Fruit fly (Drosophila melanogaster) whole organism, prepupa: ENCODE data around the gene CG2924.

Source experiments
- Blimp-1 ChIP-seq: fragments of 200-800 bp; sonication (Bioruptor generic); optimal IDR thresholded peaks from 3 replicates; lab custom pipeline; 2017; ENCODE audit warnings: missing biosample characterization, missing genetic modification characterization, mild to moderate bottlenecking, moderate library complexity, missing genetic modification reagents
- CG10669 ChIP-seq: fragments of 200-800 bp; sonication (Bioruptor generic); optimal IDR thresholded peaks from 3 replicates; lab custom pipeline; 2018; ENCODE audit warnings: missing biosample characterization, mild to moderate bottlenecking, missing genetic modification characterization, moderate library complexity
- CG11762 ChIP-seq: fragments of 200-800 bp; sonication (Bioruptor generic); optimal IDR thresholded peaks from 3 replicates; lab custom pipeline; 2016; ENCODE audit warnings: missing biosample characterization, missing genetic modification characterization; ENCODE audit not compliant: insufficient read depth
- CG1621 ChIP-seq: fragments of 200-800 bp; sonication (Bioruptor generic); optimal IDR thresholded peaks from 3 replicates; lab custom pipeline; 2018; ENCODE audit warnings: missing biosample characterization, mild to moderate bottlenecking, missing genetic modification characterization
- CG16779 ChIP-seq: fragments of 200-800 bp; sonication (Bioruptor generic); optimal IDR thresholded peaks from 3 replicates; lab custom pipeline; 2017; ENCODE audit warnings: missing biosample characterization, mild to moderate bottlenecking, missing genetic modification characterization
- CG32006 ChIP-seq: fragments of 200-800 bp; sonication (Bioruptor generic); optimal IDR thresholded peaks from 3 replicates; lab custom pipeline; 2017; ENCODE audit warnings: missing biosample characterization, mild to moderate bottlenecking, missing genetic modification characterization
- CG3919 ChIP-seq: fragments of 200-800 bp; sonication (Bioruptor generic); optimal IDR thresholded peaks from 3 replicates; lab custom pipeline; 2016; ENCODE audit warnings: missing biosample characterization, missing genetic modification characterization
- CG4318 ChIP-seq: fragments of 200-800 bp; sonication (Bioruptor generic); optimal IDR thresholded peaks from 3 replicates; lab custom pipeline; 2017; ENCODE audit warnings: missing biosample characterization, mild to moderate bottlenecking, missing genetic modification characterization
- CG6163 ChIP-seq: fragments of 200-800 bp; sonication (Bioruptor generic); IDR thresholded peaks from 3 replicates; pipeline ENCODE4 v1.3.6; 2022; ENCODE audit warnings: missing biosample characterization, missing genetic modification characterization
- CG6276 ChIP-seq: fragments of 200-800 bp; sonication (Bioruptor generic); optimal IDR thresholded peaks from 2 replicates; lab custom pipeline; 2017; ENCODE audit warnings: missing biosample characterization, mild to moderate bottlenecking, missing genetic modification characterization
- CG6792 ChIP-seq: fragments of 200-800 bp; sonication (Bioruptor generic); optimal IDR thresholded peaks from 3 replicates; lab custom pipeline; 2016; ENCODE audit warnings: missing biosample characterization, missing genetic modification characterization
- CG6808 ChIP-seq: fragments of 200-800 bp; sonication (Bioruptor generic); optimal IDR thresholded peaks from 3 replicates; lab custom pipeline; 2017; ENCODE audit warnings: missing biosample characterization, missing genetic modification characterization, mild to moderate bottlenecking, moderate library complexity, missing genetic modification reagents
- CG7368 ChIP-seq: fragments of 200-800 bp; sonication (Bioruptor generic); optimal IDR thresholded peaks from 3 replicates; lab custom pipeline; 2016; ENCODE audit warnings: missing biosample characterization, missing genetic modification characterization
- CG8319 ChIP-seq: fragments of 200-800 bp; sonication (Bioruptor generic); optimal IDR thresholded peaks from 3 replicates; lab custom pipeline; 2016; ENCODE audit warnings: missing biosample characterization, missing genetic modification characterization
- CG9139 ChIP-seq: fragments of 200-800 bp; sonication (Bioruptor generic); optimal IDR thresholded peaks from 3 replicates; lab custom pipeline; 2017; ENCODE audit warnings: missing biosample characterization, mild to moderate bottlenecking, missing genetic modification characterization
- Eip75B ChIP-seq: fragments of 200-800 bp; sonication (Bioruptor generic); optimal IDR thresholded peaks from 3 replicates; lab custom pipeline; 2016; ENCODE audit warnings: missing biosample characterization, missing genetic modification characterization
- Eip78C ChIP-seq: fragments of 200-800 bp; sonication (Bioruptor generic); peaks from one replicate; lab custom pipeline; 2016; ENCODE audit warnings: missing biosample characterization, missing genetic modification characterization
- Eip93F ChIP-seq: fragments of 200-800 bp; sonication (Bioruptor generic); optimal IDR thresholded peaks from 2 replicates; lab custom pipeline; 2016; ENCODE audit warnings: missing biosample characterization, mild to moderate bottlenecking, missing genetic modification characterization
- Ets21C ChIP-seq: fragments of 200-800 bp; sonication (Bioruptor generic); optimal IDR thresholded peaks from 3 replicates; lab custom pipeline; 2016; ENCODE audit warnings: missing biosample characterization, missing genetic modification characterization
- Ets96B ChIP-seq: fragments of 200-800 bp; optimal IDR thresholded peaks from 2 replicates; lab custom pipeline; 2019; ENCODE audit warnings: missing biosample characterization, mild to moderate bottlenecking, missing genetic modification characterization, moderate library complexity
- Gug ChIP-seq: fragments of 200-800 bp; sonication (Bioruptor generic); IDR thresholded peaks from 2 replicates; pipeline ENCODE4 v1.3.6; 2022; ENCODE audit warnings: missing biosample characterization, missing genetic modification characterization
- Hr38 ChIP-seq: sonication (Bioruptor generic); optimal IDR thresholded peaks from 2 replicates; lab custom pipeline; 2016; ENCODE audit warnings: missing biosample characterization, missing genetic modification characterization
- Lpt ChIP-seq: fragments of 200-800 bp; sonication (Bioruptor generic); optimal IDR thresholded peaks from 3 replicates; lab custom pipeline; 2016; ENCODE audit warnings: missing biosample characterization, missing genetic modification characterization
- OdsH ChIP-seq: fragments of 200-800 bp; sonication (Bioruptor generic); optimal IDR thresholded peaks from 3 replicates; lab custom pipeline; 2016; ENCODE audit warnings: missing biosample characterization, missing genetic modification characterization
- Smox ChIP-seq: fragments of 200-800 bp; sonication (Bioruptor generic); optimal IDR thresholded peaks from 3 replicates; lab custom pipeline; 2016; ENCODE audit warnings: missing biosample characterization, missing genetic modification characterization
- Sox102F ChIP-seq: fragments of 200-800 bp; sonication (Bioruptor generic); optimal IDR thresholded peaks from 2 replicates; lab custom pipeline; 2016; ENCODE audit warnings: missing biosample characterization, mild to moderate bottlenecking, missing genetic modification characterization
- Sox14 ChIP-seq: fragments of 200-800 bp; sonication (Bioruptor generic); optimal IDR thresholded peaks from 3 replicates; lab custom pipeline; 2016; ENCODE audit warnings: missing biosample characterization, missing genetic modification characterization
- Sox15 ChIP-seq: fragments of 200-800 bp; sonication (Bioruptor generic); optimal IDR thresholded peaks from 3 replicates; lab custom pipeline; 2016; ENCODE audit warnings: missing biosample characterization, missing genetic modification characterization
- achi ChIP-seq: fragments of 200-800 bp; sonication (Bioruptor generic); optimal IDR thresholded peaks from 3 replicates; lab custom pipeline; 2016; ENCODE audit warnings: missing biosample characterization, missing genetic modification characterization
- acj6 ChIP-seq: fragments of 200-800 bp; sonication (Bioruptor generic); optimal IDR thresholded peaks from 3 replicates; lab custom pipeline; 2016; ENCODE audit warnings: missing biosample characterization, missing genetic modification characterization
- cyc ChIP-seq: fragments of 200-800 bp; sonication (Bioruptor generic); optimal IDR thresholded peaks from 3 replicates; lab custom pipeline; 2016; ENCODE audit warnings: missing biosample characterization, missing genetic modification characterization
- dac ChIP-seq: fragments of 200-800 bp; sonication (Bioruptor generic); optimal IDR thresholded peaks from 2 replicates; lab custom pipeline; 2017; ENCODE audit warnings: missing biosample characterization, mild to moderate bottlenecking, missing genetic modification characterization
- dsx ChIP-seq: fragments of 200-800 bp; optimal IDR thresholded peaks from 3 replicates; lab custom pipeline; 2019; ENCODE audit warnings: missing biosample characterization, mild to moderate bottlenecking, missing genetic modification characterization, moderate library complexity; ENCODE audit not compliant: poor library complexity, severe bottlenecking
- fd59A ChIP-seq: fragments of 200-800 bp; sonication (Bioruptor generic); optimal IDR thresholded peaks from 2 replicates; lab custom pipeline; 2017; ENCODE audit warnings: missing biosample characterization, mild to moderate bottlenecking, missing genetic modification characterization, missing genetic modification reagents
- fd85E ChIP-seq: fragments of 200-800 bp; sonication (Bioruptor generic); optimal IDR thresholded peaks from 3 replicates; lab custom pipeline; 2016; ENCODE audit warnings: missing biosample characterization, missing genetic modification characterization
- fkh ChIP-seq: fragments of 200-800 bp; sonication (Bioruptor generic); optimal IDR thresholded peaks from 3 replicates; lab custom pipeline; 2017; ENCODE audit warnings: missing biosample characterization, mild to moderate bottlenecking, missing genetic modification characterization, moderate library complexity
- lz ChIP-seq: fragments of 200-800 bp; sonication (Bioruptor generic); optimal IDR thresholded peaks from 3 replicates; lab custom pipeline; 2016; ENCODE audit warnings: missing biosample characterization, missing genetic modification characterization
- net ChIP-seq: fragments of 200-800 bp; sonication (Bioruptor generic); optimal IDR thresholded peaks from 3 replicates; lab custom pipeline; 2016; ENCODE audit warnings: missing biosample characterization, missing genetic modification characterization
- pdm3 ChIP-seq: fragments of 200-800 bp; sonication (Bioruptor generic); optimal IDR thresholded peaks from 3 replicates; lab custom pipeline; 2016; ENCODE audit warnings: missing biosample characterization, missing genetic modification characterization
- salr ChIP-seq, 2 experiments: fragments of 200-800 bp; sonication (Bioruptor generic); optimal IDR thresholded peaks; 3 replicates each; lab custom pipeline; 2016 to 2018; ENCODE audit warnings: missing biosample characterization in 2 of 2, missing genetic modification characterization in 2 of 2, mild to moderate bottlenecking in 1 of 2
- spab ChIP-seq: fragments of 200-800 bp; sonication (Bioruptor generic); optimal IDR thresholded peaks from 2 replicates; lab custom pipeline; 2017; ENCODE audit warnings: missing biosample characterization, mild to moderate bottlenecking, missing genetic modification characterization, missing genetic modification reagents
- ss ChIP-seq, 2 experiments: fragments of 200-800 bp; sonication (Bioruptor generic); optimal IDR thresholded peaks; 2 replicates in 1 of 2; 3 replicates in 1 of 2; lab custom pipeline; 2017 to 2018; ENCODE audit warnings: mild to moderate bottlenecking in 2 of 2, missing biosample characterization in 2 of 2, missing genetic modification characterization in 2 of 2, moderate library complexity in 1 of 2
- vri ChIP-seq: fragments of 200-800 bp; sonication (Bioruptor generic); optimal IDR thresholded peaks from 3 replicates; lab custom pipeline; 2016; ENCODE audit warnings: missing biosample characterization, mild to moderate bottlenecking, missing genetic modification characterization

CG2924 gene

dm6 chrX:2294474-2295434 is 24.2 kb upstream of the CG2924 start (continued):
- TF ChIP-seq CG3919 (GFP tag; lab: Kevin White, UChicago), result peak; percentile 56
- TF ChIP-seq vri (GFP tag; lab: Kevin White, UChicago), result peak; percentile 57
- peak; percentile 47 for TF ChIP-seq cyc (GFP tag; lab: Kevin White, UChicago)
- TF ChIP-seq achi, result peak; percentile 42
- peak; percentile 67 for TF ChIP-seq lz
- no peak for TF ChIP-seq salr (GFP tag; optimal IDR thresholded peaks at IDR 0.05; lab: Kevin White, UChicago)
- no peak for TF ChIP-seq CG4318 (GFP tag; lab: Kevin White, UChicago)
- TF ChIP-seq Hr38 (GFP tag; lab: Kevin White, UChicago), result no peak
- peak; percentile 68 for TF ChIP-seq CG7368 (GFP tag; lab: Kevin White, UChicago)
- TF ChIP-seq net, result peak; percentile 73
- peak; percentile 40 to 43 for TF ChIP-seq ss (GFP tag; optimal IDR thresholded peaks at IDR 0.05; lab: Kevin White, UChicago)

- TF ChIP-seq dac (peak; percentile 91), Ets96B (tag; lab: Kevin White, UChicago) (peak; percentile 96), CG4318 (GFP tag; lab: Kevin White, UChicago) (peak; percentile 86), CG6276 (GFP tag; lab: Kevin White, UChicago) (peak; percentile 96), lz (peak; percentile 97), cyc (GFP tag; lab: Kevin White, UChicago) (peak; percentile 95), CG9139 (peak; percentile 91), Gug (GFP tag; lab: Robert Waterston, UW) (peak; percentile 81), pdm3 (GFP tag; lab: Kevin White, UChicago) (peak; percentile 96), Ets21C (GFP tag; lab: Kevin White, UChicago) (peak; percentile 93), fd85E (peak; percentile 77), vri (GFP tag; lab: Kevin White, UChicago) (peak; percentile 93), Eip78C (GFP tag; lab: Kevin White, UChicago) (peak; percentile 99), CG6792 (GFP tag; lab: Kevin White, UChicago) (peak; percentile 94), achi (peak; percentile 93), Sox14 (peak; percentile 96), Sox102F (GFP tag; lab: Kevin White, UChicago) (peak; percentile 96), Smox (GFP tag; lab: Kevin White, UChicago) (peak; percentile 95), fd59A (GFP tag; lab: Kevin White, UChicago) (peak; percentile 93), spab (GFP tag; lab: Kevin White, UChicago) (peak; percentile 93), CG7368 (GFP tag; lab: Kevin White, UChicago) (peak; percentile 86), CG6163 (peak; percentile 88), Lpt (peak; percentile 94), dsx (peak; percentile 95), Eip93F (GFP tag; lab: Kevin White, UChicago) (peak; percentile 83), CG16779 (tag; lab: Kevin White, UChicago) (peak; percentile 92), Sox15 (GFP tag; lab: Kevin White, UChicago) (peak; percentile 89), CG10669 (peak; percentile 96), CG8319 (GFP tag; lab: Kevin White, UChicago) (peak; percentile 89), CG32006 (GFP tag; lab: Kevin White, UChicago) (peak; percentile 96), Blimp-1 (GFP tag; lab: Kevin White, UChicago) (peak; percentile 91), fkh (GFP tag; lab: Kevin White, UChicago) (peak; percentile 95), Eip75B (GFP tag; lab: Kevin White, UChicago) (peak; percentile 95), Hr38 (GFP tag; lab: Kevin White, UChicago) (peak; percentile 17), ss (GFP tag; optimal IDR thresholded peaks at IDR 0.05; lab: Kevin White, UChicago) (peak; percentile 95 to 97), CG3919 (GFP tag; lab: Kevin White, UChicago) (peak; percentile 94), CG1621 (tag; lab: Kevin White, UChicago) (peak; percentile 94), net (peak; percentile 91), CG6808 (GFP tag; lab: Kevin White, UChicago) (peak; percentile 97), CG11762 (GFP tag; lab: Kevin White, UChicago) (peak; percentile 93), OdsH (peak; percentile 93), acj6 (GFP tag; lab: Kevin White, UChicago) (peak; percentile 93)
These were observed 22.9 kb upstream of the CG2924 start, which contains the start of gene CG2865 for dm6 chrX:2293294-2293988. Gene CG2865 (minus strand): TSS chrX:2293411.
